Worm (Caenorhabditis elegans) whole organism, late embryonic: Measurements from ENCODE around the gene Y41D4B.17.

Experiments used
- C08G9.2 ChIP-seq: sonication (generic microtip); optimal IDR thresholded peaks from 2 replicates; lab custom pipeline; 2016; ENCODE audit warnings: mild to moderate bottlenecking, missing genetic modification characterization, moderate library complexity, missing compliant biosample characterization
- T23F11.4 ChIP-seq: fragments of 200-800 bp; sonication (Bioruptor generic); optimal IDR thresholded peaks from 2 replicates; lab custom pipeline; 2018; ENCODE audit warnings: mild to moderate bottlenecking, missing genetic modification characterization, missing compliant biosample characterization
- Y22D7AL.16 ChIP-seq: sonication (generic microtip); optimal IDR thresholded peaks from 2 replicates; lab custom pipeline; 2016; ENCODE audit warnings: missing genetic modification characterization, missing compliant biosample characterization
- ama-1 ChIP-seq: fragments of 150-350 bp; optimal IDR thresholded peaks from 2 replicates; lab custom pipeline; 2014
- ceh-14 ChIP-seq: sonication (generic microtip); optimal IDR thresholded peaks from 2 replicates; lab custom pipeline; 2016; ENCODE audit warnings: missing genotype, missing genetic modification characterization, missing compliant biosample characterization
- ceh-22 ChIP-seq: sonication (generic microtip); optimal IDR thresholded peaks from 2 replicates; lab custom pipeline; 2017; ENCODE audit warnings: missing biosample characterization, missing genetic modification characterization
- ceh-34 ChIP-seq: sonication (generic microtip); optimal IDR thresholded peaks from 2 replicates; lab custom pipeline; 2016; ENCODE audit warnings: mild to moderate bottlenecking, missing genetic modification characterization, missing compliant biosample characterization
- ceh-6 ChIP-seq: fragments of 200-800 bp; sonication (Bioruptor generic); optimal IDR thresholded peaks from 2 replicates; lab custom pipeline; 2018; ENCODE audit warnings: mild to moderate bottlenecking, missing genetic modification characterization, missing compliant biosample characterization
- ceh-9 ChIP-seq: sonication (generic microtip); optimal IDR thresholded peaks from 2 replicates; lab custom pipeline; 2016; ENCODE audit warnings: mild to moderate bottlenecking, missing genetic modification characterization, inconsistent platforms, missing compliant biosample characterization
- dmd-4 ChIP-seq: sonication (generic microtip); optimal IDR thresholded peaks from 2 replicates; lab custom pipeline; 2016; ENCODE audit warnings: borderline replicate concordance, missing genetic modification characterization, missing compliant biosample characterization
- dve-1 ChIP-seq: sonication (generic microtip); optimal IDR thresholded peaks from 2 replicates; lab custom pipeline; 2017; ENCODE audit warnings: antibody characterized with exemption, mild to moderate bottlenecking, missing genetic modification characterization, missing compliant biosample characterization
- ets-4 ChIP-seq: sonication (generic microtip); optimal IDR thresholded peaks from 2 replicates; lab custom pipeline; 2016; ENCODE audit warnings: missing genetic modification characterization, missing compliant biosample characterization
- eyg-1 ChIP-seq: sonication (generic microtip); optimal IDR thresholded peaks from 2 replicates; lab custom pipeline; 2016; ENCODE audit warnings: missing genotype, missing genetic modification characterization, missing compliant biosample characterization
- gmeb-2 ChIP-seq: sonication (generic microtip); optimal IDR thresholded peaks from 2 replicates; lab custom pipeline; 2016; ENCODE audit warnings: missing genetic modification characterization, inconsistent platforms, missing compliant biosample characterization
- hlh-13 ChIP-seq: fragments of 200-800 bp; sonication (Bioruptor generic); optimal IDR thresholded peaks from 2 replicates; lab custom pipeline; 2018; ENCODE audit warnings: mild to moderate bottlenecking, missing genetic modification characterization, missing compliant biosample characterization
- hlh-30 ChIP-seq: sonication (generic microtip); optimal IDR thresholded peaks from 2 replicates; lab custom pipeline; 2017; ENCODE audit warnings: antibody characterized with exemption, missing genetic modification characterization, missing compliant biosample characterization; ENCODE audit not compliant: insufficient read depth
- hlh-8 ChIP-seq: sonication (generic microtip); optimal IDR thresholded peaks from 2 replicates; lab custom pipeline; 2016; ENCODE audit warnings: missing genotype, missing genetic modification characterization, missing compliant biosample characterization
- mec-3 ChIP-seq: sonication (generic microtip); optimal IDR thresholded peaks from 2 replicates; lab custom pipeline; 2016; ENCODE audit warnings: borderline replicate concordance, missing genetic modification characterization, missing compliant biosample characterization
- nfya-1 ChIP-seq: sonication (generic microtip); optimal IDR thresholded peaks from 2 replicates; lab custom pipeline; 2017; ENCODE audit warnings: missing genetic modification characterization, mild to moderate bottlenecking, missing compliant biosample characterization, antibody characterized with exemption, moderate library complexity
- nhr-232 ChIP-seq: sonication (generic microtip); optimal IDR thresholded peaks from 2 replicates; lab custom pipeline; 2016; ENCODE audit warnings: missing genetic modification characterization, missing compliant biosample characterization
- odd-2 ChIP-seq: sonication (generic microtip); optimal IDR thresholded peaks from 2 replicates; lab custom pipeline; 2017; ENCODE audit warnings: antibody characterized with exemption, mild to moderate bottlenecking, missing genetic modification characterization, missing compliant biosample characterization
- pax-1 ChIP-seq: fragments of 150-350 bp; optimal IDR thresholded peaks from 2 replicates; lab custom pipeline; 2014; ENCODE audit warnings: missing biosample characterization, missing genetic modification characterization
- pros-1 ChIP-seq: fragments of 150-350 bp; optimal IDR thresholded peaks from 2 replicates; lab custom pipeline; 2014; ENCODE audit warnings: missing biosample characterization, missing genetic modification reagents, missing genetic modification characterization
- ref-2 ChIP-seq: sonication (generic microtip); optimal IDR thresholded peaks from 2 replicates; lab custom pipeline; 2016; ENCODE audit warnings: missing genetic modification characterization, missing compliant biosample characterization
- rnt-1 ChIP-seq: sonication (generic microtip); optimal IDR thresholded peaks from 2 replicates; lab custom pipeline; 2016; ENCODE audit warnings: missing genetic modification characterization, missing compliant biosample characterization
- sox-2 ChIP-seq: fragments of 200-800 bp; sonication (Bioruptor generic); IDR thresholded peaks from 2 replicates; pipeline ENCODE4 v1.3.6; 2022; ENCODE audit warnings: missing genetic modification reagents, missing genetic modification characterization, missing compliant biosample characterization
- sox-4 ChIP-seq: sonication (generic microtip); optimal IDR thresholded peaks from 2 replicates; lab custom pipeline; 2017; ENCODE audit warnings: mild to moderate bottlenecking, missing genetic modification characterization, inconsistent platforms, missing compliant biosample characterization
- syd-9 ChIP-seq: sonication (generic microtip); optimal IDR thresholded peaks from 2 replicates; lab custom pipeline; 2016; ENCODE audit warnings: mild to moderate bottlenecking, missing genetic modification characterization, moderate library complexity, missing compliant biosample characterization
- tbx-2 ChIP-seq: sonication (generic microtip); optimal IDR thresholded peaks from 2 replicates; lab custom pipeline; 2016; ENCODE audit warnings: missing genetic modification characterization, missing compliant biosample characterization
- tbx-7 ChIP-seq: sonication (generic microtip); optimal IDR thresholded peaks from 2 replicates; lab custom pipeline; 2016; ENCODE audit warnings: missing genotype, missing genetic modification characterization, missing compliant biosample characterization
- unc-3 ChIP-seq, 2 experiments: fragments of 200-800 bp in 1 of 2; sonication (Bioruptor generic) in 1 of 2; sonication (generic microtip) in 1 of 2; conservative IDR thresholded peaks in 1 of 2; optimal IDR thresholded peaks in 1 of 2; 2 replicates each; pipeline versions ENCODE4 v1.3.6 to Lab custom; 2016 to 2022; ENCODE audit warnings: missing compliant biosample characterization in 2 of 2, missing genetic modification characterization in 2 of 2, missing genetic modification reagents in 1 of 2
- unc-42 ChIP-seq: sonication (generic microtip); optimal IDR thresholded peaks from 2 replicates; lab custom pipeline; 2016; ENCODE audit warnings: missing genotype, missing genetic modification characterization, missing compliant biosample characterization
- ztf-16 ChIP-seq: sonication (generic microtip); optimal IDR thresholded peaks from 2 replicates; lab custom pipeline; 2017; ENCODE audit warnings: missing genetic modification characterization, missing compliant biosample characterization

Gene Y41D4B.17

ce11 chrIV:1547129-1547528, 12.8 kb upstream of the Y41D4B.17 start:
- TF ChIP-seq Y22D7AL.16 (tag; lab: Kevin White, UChicago) (no peak), sox-4 (no peak), dmd-4 (tag; lab: Kevin White, UChicago) (no peak), rnt-1 (tag; lab: Kevin White, UChicago) (no peak), ceh-6 (GFP tag; lab: Kevin White, UChicago) (no peak), mec-3 (no peak), sox-2 (GFP tag; lab: Robert Waterston, UW) (no peak)

- peak; percentile 5 for TF ChIP-seq dve-1
- no peak for TF ChIP-seq ceh-9 (tag; lab: Kevin White, UChicago)
- TF ChIP-seq pax-1 (tag; lab: Kevin White, UChicago), result no peak
- peak; percentile 7 for TF ChIP-seq nfya-1
- TF ChIP-seq T23F11.4 (GFP tag; lab: Kevin White, UChicago), result no peak
- TF ChIP-seq, all 69 proteins: peak for 2
Observed at ce11 chrIV:1548457-1548861, 11.4 kb upstream of the Y41D4B.17 start, which contains the start of gene col-107. Gene col-107, plus strand, starts transcription at chrIV:1548721.

ce11 chrIV:1549095-1550093, 10.5 kb upstream of the Y41D4B.17 start:
- TF ChIP-seq ceh-14 (tag; lab: Kevin White, UChicago) (peak; percentile 9), syd-9 (tag; lab: Kevin White, UChicago) (no peak), T23F11.4 (GFP tag; lab: Kevin White, UChicago) (peak; percentile 9), hlh-13 (GFP tag; lab: Kevin White, UChicago) (no peak), eyg-1 (tag; lab: Kevin White, UChicago) (no peak), ztf-16 (peak; percentile 31)

- TF ChIP-seq ztf-16, result no peak
- TF ChIP-seq C08G9.2 (tag; lab: Kevin White, UChicago), result no peak
- TF ChIP-seq unc-42 (tag; lab: Kevin White, UChicago), result no peak
- no peak for TF ChIP-seq pros-1 (tag; lab: Kevin White, UChicago)
- TF ChIP-seq tbx-2 (tag; lab: Kevin White, UChicago), result no peak
- no peak for TF ChIP-seq unc-3 (GFP tag; conservative IDR thresholded peaks at IDR 0.05; lab: Robert Waterston, UW)
- no peak for TF ChIP-seq unc-3 (tag; optimal IDR thresholded peaks at IDR 0.05; lab: Kevin White, UChicago)
Observed at ce11 chrIV:1550131-1550530, 9.8 kb upstream of the Y41D4B.17 start, which contains the start of gene C34H4.5. Gene C34H4.5, minus strand, starts transcription at chrIV:1550231.

- TF ChIP-seq unc-3 (GFP tag; conservative IDR thresholded peaks at IDR 0.05; lab: Robert Waterston, UW), result no peak
- TF ChIP-seq unc-3 (tag; optimal IDR thresholded peaks at IDR 0.05; lab: Kevin White, UChicago), result no peak
- TF ChIP-seq gmeb-2, result no peak
- no peak for TF ChIP-seq nhr-232 (tag; lab: Kevin White, UChicago)
- no peak for TF ChIP-seq nfya-1
- TF ChIP-seq C08G9.2 (tag; lab: Kevin White, UChicago), result no peak
- no peak for TF ChIP-seq ets-4 (tag; lab: Kevin White, UChicago)
- no peak for TF ChIP-seq ceh-22 (tag; lab: Kevin White, UChicago)
- TF ChIP-seq hlh-30, result no peak
- no peak for TF ChIP-seq pax-1 (tag; lab: Kevin White, UChicago)
- no peak for TF ChIP-seq tbx-2 (tag; lab: Kevin White, UChicago)
- TF ChIP-seq ama-1 (lab: Kevin White, UChicago), result no peak
- no peak for TF ChIP-seq ceh-34
- no peak for TF ChIP-seq T23F11.4 (GFP tag; lab: Kevin White, UChicago)
- no peak for TF ChIP-seq unc-42 (tag; lab: Kevin White, UChicago)
- no peak for TF ChIP-seq tbx-7
- no peak for TF ChIP-seq ref-2 (tag; lab: Kevin White, UChicago)
- no peak for TF ChIP-seq ztf-16
- TF ChIP-seq pros-1 (tag; lab: Kevin White, UChicago), result no peak
- TF ChIP-seq odd-2, result no peak
- no peak for TF ChIP-seq hlh-8 (tag; lab: Kevin White, UChicago)
Observed at ce11 chrIV:1550578-1550977, 9.3 kb upstream of the Y41D4B.17 start, which contains the start of gene tag-244. Gene tag-244, plus strand, starts transcription at chrIV:1550878.
